Fruit fly (Drosophila melanogaster) S2 (cell line): ENCODE measurements around the gene gogo.

ENCODE experiments used
- CG8478 ChIP-seq: fragments of >200 bp; optimal IDR thresholded peaks from 2 replicates; lab custom pipeline; 2018
- CTCF ChIP-seq, 2 experiments: fragments of >200 bp; optimal IDR thresholded peaks; 2 replicates each; lab custom pipeline; 2018

DNA sequence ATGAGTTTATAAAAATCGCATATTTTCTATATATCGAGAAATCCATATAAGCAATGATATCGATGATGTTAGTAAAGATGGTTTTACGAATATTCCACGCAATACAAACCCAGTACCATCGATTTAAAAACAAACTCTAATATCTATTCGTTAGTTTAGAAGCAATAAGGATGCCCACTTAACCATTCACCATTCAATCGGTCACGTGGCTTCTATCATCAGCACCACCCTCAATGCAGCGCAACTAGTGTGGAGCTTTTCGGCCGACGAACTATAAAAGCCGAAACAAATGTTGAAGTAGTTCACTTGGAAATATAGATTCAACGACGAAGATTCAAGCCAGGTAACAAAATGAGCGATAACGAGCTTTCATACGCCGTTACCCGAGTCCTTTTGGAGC lies 63.6 kb downstream of the gogo start, which contains the start of gene CG13813:
- TF ChIP-seq CG8478 (no peak), CTCF (optimal IDR thresholded peaks at IDR 0.05; lab: Kevin White, UChicago) (no peak)
